Worm (Caenorhabditis elegans): ENCODE results near the gene C32C4.3.

The C32C4.3 gene

ce11 chrV:10647043-10647611 lies at the start of gene C32C4.3, which contains the start of gene C32C4.16:
Gene C32C4.3 (minus strand): TSS chrV:10647143.
Gene C32C4.16 (plus strand): TSS chrV:10647561.
- TF ChIP-seq unc-62 (GFP tag; optimal IDR thresholded peaks at IDR 0.05) = no peak

ce11 chrV:10695181-10695580 lies 48.2 kb upstream of the C32C4.3 start, which contains the start of gene C05A2.4:
Gene C05A2.4 (plus strand): TSS chrV:10695481.
- no peak for TF ChIP-seq unc-62 (GFP tag; optimal IDR thresholded peaks at IDR 0.05)

- TF ChIP-seq unc-62 (GFP tag; optimal IDR thresholded peaks at IDR 0.05) = no peak
Measured at ce11 chrV:10693749-10694148, 46.8 kb upstream of the C32C4.3 start.

- TF ChIP-seq unc-62 (GFP tag; optimal IDR thresholded peaks at IDR 0.05) = no peak
Measured at ce11 chrV:10691313-10691712, 44.4 kb upstream of the C32C4.3 start.

ce11 chrV:10687601-10688000 lies 40.7 kb upstream of the C32C4.3 start, which contains the start of gene F29F11.20:
Gene F29F11.20 (plus strand): TSS chrV:10687901.
- TF ChIP-seq unc-62 (GFP tag; optimal IDR thresholded peaks at IDR 0.05) = no peak

- TF ChIP-seq unc-62 (GFP tag; optimal IDR thresholded peaks at IDR 0.05) = no peak
Measured at ce11 chrV:10684748-10685147, 37.8 kb upstream of the C32C4.3 start.

- TF ChIP-seq unc-62 (GFP tag; optimal IDR thresholded peaks at IDR 0.05) = no peak
Measured at ce11 chrV:10683458-10683857, 36.5 kb upstream of the C32C4.3 start.

- no peak for TF ChIP-seq unc-62 (GFP tag; optimal IDR thresholded peaks at IDR 0.05)
Measured at ce11 chrV:10682122-10682521, 35.2 kb upstream of the C32C4.3 start, which contains the start of gene gsp-1. Gene gsp-1 (plus strand): TSS chrV:10682422.

- TF ChIP-seq unc-62 (GFP tag; optimal IDR thresholded peaks at IDR 0.05) = no peak
Measured at ce11 chrV:10681117-10681959, 34.4 kb upstream of the C32C4.3 start.

ce11 chrV:10679990-10680602 lies 33.2 kb upstream of the C32C4.3 start:
- TF ChIP-seq unc-62 (GFP tag; optimal IDR thresholded peaks at IDR 0.05) = no peak

- TF ChIP-seq unc-62 (GFP tag; optimal IDR thresholded peaks at IDR 0.05) = no peak
Measured at ce11 chrV:10679080-10679479, 32.1 kb upstream of the C32C4.3 start.

- TF ChIP-seq unc-62 (GFP tag; optimal IDR thresholded peaks at IDR 0.05) = no peak
Measured at ce11 chrV:10677459-10677858, 30.5 kb upstream of the C32C4.3 start.

ce11 chrV:10675978-10676377 lies 29.0 kb upstream of the C32C4.3 start:
- TF ChIP-seq unc-62 (GFP tag; optimal IDR thresholded peaks at IDR 0.05) = no peak

- no peak for TF ChIP-seq unc-62 (GFP tag; optimal IDR thresholded peaks at IDR 0.05)
Measured at ce11 chrV:10672601-10673000, 25.7 kb upstream of the C32C4.3 start.

- TF ChIP-seq unc-62 (GFP tag; optimal IDR thresholded peaks at IDR 0.05) = no peak
Measured at ce11 chrV:10671618-10672017, 24.7 kb upstream of the C32C4.3 start, which contains the start of gene ceh-22. Gene ceh-22 (plus strand): TSS chrV:10671918.

ce11 chrV:10670817-10671216 lies 23.9 kb upstream of the C32C4.3 start:
- no peak for TF ChIP-seq unc-62 (GFP tag; optimal IDR thresholded peaks at IDR 0.05)
